Worm (Caenorhabditis elegans): ENCODE data around the gene tric-1B.1.

The tric-1B.1 gene

ce11 chrII:12266145-12266544 lies at the start of gene tric-1B.1:
tric-1B.1 (minus strand) TSS chrII:12266245.
- no peak for TF ChIP-seq tbx-11 (GFP tag; IDR thresholded peaks at IDR 0.05)
- TF ChIP-seq F13C5.2 (tag; optimal IDR thresholded peaks at IDR 0.05) = no peak
- no peak for TF ChIP-seq flt-1 (GFP tag; IDR thresholded peaks at IDR 0.05)
- no peak for TF ChIP-seq ets-7 (tag; optimal IDR thresholded peaks at IDR 0.05)
- TF ChIP-seq pes-1 (GFP tag; IDR thresholded peaks at IDR 0.05) = no peak
- TF ChIP-seq aly-1 (tag; optimal IDR thresholded peaks at IDR 0.05) = no peak
- TF ChIP-seq ceh-13 (GFP tag; optimal IDR thresholded peaks at IDR 0.05) = no peak
- TF ChIP-seq tra-4 (tag; optimal IDR thresholded peaks at IDR 0.05) = no peak
- TF ChIP-seq ama-1 (optimal IDR thresholded peaks at IDR 0.05) = no peak
- no peak for TF ChIP-seq sea-1 (GFP tag; conservative IDR thresholded peaks at IDR 0.05)
- TF ChIP-seq hnd-1 (tag; optimal IDR thresholded peaks at IDR 0.05) = no peak
- no peak for TF ChIP-seq ceh-36 (tag; optimal IDR thresholded peaks at IDR 0.05)
- no peak for TF ChIP-seq hmg-4 (GFP tag; optimal IDR thresholded peaks at IDR 0.05)
- no peak for TF ChIP-seq scrt-1 (GFP tag; IDR thresholded peaks at IDR 0.05)
- TF ChIP-seq tbx-37 (GFP tag; conservative IDR thresholded peaks at IDR 0.05) = no peak
- TF ChIP-seq hmbx-1 (tag; optimal IDR thresholded peaks at IDR 0.05) = no peak
- TF ChIP-seq B0310.2 (tag; optimal IDR thresholded peaks at IDR 0.05) = no peak

- TF ChIP-seq F13C5.2 (tag; optimal IDR thresholded peaks at IDR 0.05) (no peak), hmg-4 (GFP tag; optimal IDR thresholded peaks at IDR 0.05) (no peak), tbx-37 (GFP tag; conservative IDR thresholded peaks at IDR 0.05) (no peak), hnd-1 (tag; optimal IDR thresholded peaks at IDR 0.05) (no peak), ets-7 (tag; optimal IDR thresholded peaks at IDR 0.05) (no peak), hmbx-1 (tag; optimal IDR thresholded peaks at IDR 0.05) (no peak), tra-4 (tag; optimal IDR thresholded peaks at IDR 0.05) (no peak), scrt-1 (GFP tag; IDR thresholded peaks at IDR 0.05) (no peak), pes-1 (GFP tag; IDR thresholded peaks at IDR 0.05) (no peak), ama-1 (optimal IDR thresholded peaks at IDR 0.05) (no peak), ceh-13 (GFP tag; optimal IDR thresholded peaks at IDR 0.05) (no peak), flt-1 (GFP tag; IDR thresholded peaks at IDR 0.05) (no peak), B0310.2 (tag; optimal IDR thresholded peaks at IDR 0.05) (no peak), sea-1 (GFP tag; conservative IDR thresholded peaks at IDR 0.05) (no peak), aly-1 (tag; optimal IDR thresholded peaks at IDR 0.05) (no peak), tbx-11 (GFP tag; IDR thresholded peaks at IDR 0.05) (no peak), ceh-36 (tag; optimal IDR thresholded peaks at IDR 0.05) (no peak)
Observed at ce11 chrII:12311560-12311959, 45.5 kb upstream of the tric-1B.1 start, which contains the start of gene sre-51. sre-51 (plus strand) TSS chrII:12311860.

- TF ChIP-seq ceh-36 (tag; optimal IDR thresholded peaks at IDR 0.05) = no peak
- TF ChIP-seq aly-1 (tag; optimal IDR thresholded peaks at IDR 0.05) = no peak
- no peak for TF ChIP-seq pes-1 (GFP tag; IDR thresholded peaks at IDR 0.05)
- no peak for TF ChIP-seq hmg-4 (GFP tag; optimal IDR thresholded peaks at IDR 0.05)
- no peak for TF ChIP-seq ets-7 (tag; optimal IDR thresholded peaks at IDR 0.05)
- no peak for TF ChIP-seq scrt-1 (GFP tag; IDR thresholded peaks at IDR 0.05)
- TF ChIP-seq ceh-13 (GFP tag; optimal IDR thresholded peaks at IDR 0.05) = no peak
- TF ChIP-seq tra-4 (tag; optimal IDR thresholded peaks at IDR 0.05) = no peak
- no peak for TF ChIP-seq ama-1 (optimal IDR thresholded peaks at IDR 0.05)
- no peak for TF ChIP-seq hmbx-1 (tag; optimal IDR thresholded peaks at IDR 0.05)
- no peak for TF ChIP-seq tbx-37 (GFP tag; conservative IDR thresholded peaks at IDR 0.05)
- TF ChIP-seq tbx-11 (GFP tag; IDR thresholded peaks at IDR 0.05) = no peak
Observed at ce11 chrII:12309614-12310013, 43.6 kb upstream of the tric-1B.1 start, which contains the start of gene C50E10.2. C50E10.2 (minus strand) TSS chrII:12309714.

DNA sequence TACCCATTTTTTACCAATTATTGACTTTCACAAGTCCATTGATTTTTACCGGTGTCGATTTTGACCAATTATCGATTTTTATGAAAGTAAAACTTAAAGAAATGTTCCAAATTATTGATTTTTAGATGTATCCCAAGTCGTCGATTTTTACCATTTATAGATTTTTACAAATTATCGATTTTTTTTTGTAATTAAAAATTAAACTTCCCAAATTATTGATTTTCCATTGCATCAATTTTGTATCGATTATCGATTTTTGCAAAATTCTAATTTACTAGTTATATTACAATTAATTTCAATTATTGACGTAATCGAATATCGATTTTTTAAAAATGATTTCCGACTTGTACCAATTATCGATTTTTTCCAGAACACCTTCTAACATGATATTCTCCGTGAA lies 37.1 kb upstream of the tric-1B.1 start, which contains the start of gene sre-50:
sre-50 (plus strand) TSS at position 384 of the 400 bp plus-strand sequence.
- TF ChIP-seq sea-1 (GFP tag; conservative IDR thresholded peaks at IDR 0.05) (no peak), aly-1 (tag; optimal IDR thresholded peaks at IDR 0.05) (no peak), tra-4 (tag; optimal IDR thresholded peaks at IDR 0.05) (no peak)

- TF ChIP-seq tbx-37 (GFP tag; conservative IDR thresholded peaks at IDR 0.05) = no peak
- no peak for TF ChIP-seq ets-7 (tag; optimal IDR thresholded peaks at IDR 0.05)
- no peak for TF ChIP-seq tra-4 (tag; optimal IDR thresholded peaks at IDR 0.05)
- no peak for TF ChIP-seq B0310.2 (tag; optimal IDR thresholded peaks at IDR 0.05)
- TF ChIP-seq ama-1 (optimal IDR thresholded peaks at IDR 0.05) = no peak
- no peak for TF ChIP-seq ceh-13 (GFP tag; optimal IDR thresholded peaks at IDR 0.05)
- TF ChIP-seq hmg-4 (GFP tag; optimal IDR thresholded peaks at IDR 0.05) = no peak
- TF ChIP-seq aly-1 (tag; optimal IDR thresholded peaks at IDR 0.05) = no peak
- no peak for TF ChIP-seq scrt-1 (GFP tag; IDR thresholded peaks at IDR 0.05)
- no peak for TF ChIP-seq ceh-36 (tag; optimal IDR thresholded peaks at IDR 0.05)
- no peak for TF ChIP-seq flt-1 (GFP tag; IDR thresholded peaks at IDR 0.05)
- no peak for TF ChIP-seq hnd-1 (tag; optimal IDR thresholded peaks at IDR 0.05)
- no peak for TF ChIP-seq tbx-11 (GFP tag; IDR thresholded peaks at IDR 0.05)
- TF ChIP-seq hmbx-1 (tag; optimal IDR thresholded peaks at IDR 0.05) = no peak
- no peak for TF ChIP-seq F13C5.2 (tag; optimal IDR thresholded peaks at IDR 0.05)
- no peak for TF ChIP-seq sea-1 (GFP tag; conservative IDR thresholded peaks at IDR 0.05)
- no peak for TF ChIP-seq pes-1 (GFP tag; IDR thresholded peaks at IDR 0.05)
Observed at ce11 chrII:12302354-12302753, 36.3 kb upstream of the tric-1B.1 start, which contains the start of gene C50E10.1. C50E10.1 (minus strand) TSS chrII:12302454.

ce11 chrII:12301233-12301632 lies 35.2 kb upstream of the tric-1B.1 start:
- TF ChIP-seq B0310.2 (tag; optimal IDR thresholded peaks at IDR 0.05) (no peak), aly-1 (tag; optimal IDR thresholded peaks at IDR 0.05) (no peak), tbx-11 (GFP tag; IDR thresholded peaks at IDR 0.05) (no peak), ceh-13 (GFP tag; optimal IDR thresholded peaks at IDR 0.05) (no peak), tra-4 (tag; optimal IDR thresholded peaks at IDR 0.05) (no peak), ama-1 (optimal IDR thresholded peaks at IDR 0.05) (no peak), flt-1 (GFP tag; IDR thresholded peaks at IDR 0.05) (no peak)

DNA sequence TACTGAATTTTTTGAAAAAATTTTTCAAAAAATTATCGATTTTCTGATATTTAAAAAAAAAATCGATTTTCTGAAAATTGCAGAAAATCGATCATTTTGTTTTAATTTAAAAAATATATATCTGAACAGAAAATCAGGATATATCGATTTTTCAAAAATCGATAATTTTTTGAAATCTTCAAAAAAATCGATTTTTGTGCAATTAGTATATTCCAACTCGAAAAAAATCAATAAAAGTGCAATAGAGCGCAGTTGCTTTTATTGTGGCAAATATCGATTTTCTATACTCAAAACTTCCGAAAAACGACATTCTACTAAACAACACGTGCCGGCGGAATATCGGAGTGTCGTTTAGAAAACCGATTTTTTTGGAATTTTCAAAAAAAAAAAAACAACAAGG lies 34.6 kb upstream of the tric-1B.1 start:
- TF ChIP-seq tra-4 (tag; optimal IDR thresholded peaks at IDR 0.05) (no peak), ceh-13 (GFP tag; optimal IDR thresholded peaks at IDR 0.05) (no peak), tbx-11 (GFP tag; IDR thresholded peaks at IDR 0.05) (no peak)

DNA sequence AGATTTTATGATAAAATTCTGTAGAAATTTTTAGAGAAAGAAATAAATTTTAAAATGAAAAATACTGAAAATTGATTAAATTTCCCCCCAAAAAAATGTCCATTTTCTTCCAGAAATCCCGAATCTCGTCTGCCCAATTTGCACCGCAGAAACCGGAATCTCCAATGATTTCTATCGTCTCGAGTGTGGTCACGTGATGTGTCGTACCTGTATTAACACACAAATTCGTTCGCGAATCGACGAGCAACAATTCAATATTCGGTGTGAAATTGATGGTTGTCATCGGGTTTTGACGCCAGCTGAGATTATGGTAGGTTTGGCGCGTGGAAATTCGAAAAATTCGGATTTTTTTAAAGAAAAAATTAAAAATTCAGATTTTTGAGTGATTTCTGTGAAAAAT lies 30.5 kb upstream of the tric-1B.1 start:
- TF ChIP-seq ceh-13 (GFP tag; optimal IDR thresholded peaks at IDR 0.05) (no peak), ceh-36 (tag; optimal IDR thresholded peaks at IDR 0.05) (no peak), B0310.2 (tag; optimal IDR thresholded peaks at IDR 0.05) (no peak), scrt-1 (GFP tag; IDR thresholded peaks at IDR 0.05) (no peak), tbx-37 (GFP tag; conservative IDR thresholded peaks at IDR 0.05) (no peak), ama-1 (optimal IDR thresholded peaks at IDR 0.05) (no peak), ets-7 (tag; optimal IDR thresholded peaks at IDR 0.05) (no peak), tra-4 (tag; optimal IDR thresholded peaks at IDR 0.05) (no peak), tbx-11 (GFP tag; IDR thresholded peaks at IDR 0.05) (no peak), hmbx-1 (tag; optimal IDR thresholded peaks at IDR 0.05) (no peak), F13C5.2 (tag; optimal IDR thresholded peaks at IDR 0.05) (no peak), aly-1 (tag; optimal IDR thresholded peaks at IDR 0.05) (no peak), pes-1 (GFP tag; IDR thresholded peaks at IDR 0.05) (no peak), flt-1 (GFP tag; IDR thresholded peaks at IDR 0.05) (no peak), hnd-1 (tag; optimal IDR thresholded peaks at IDR 0.05) (no peak), sea-1 (GFP tag; conservative IDR thresholded peaks at IDR 0.05) (no peak), hmg-4 (GFP tag; optimal IDR thresholded peaks at IDR 0.05) (no peak)

All from whole organism, early embryonic.